Worm (Caenorhabditis elegans): ENCODE data around the gene Y50E8A.10.

Gene Y50E8A.10

DNA sequence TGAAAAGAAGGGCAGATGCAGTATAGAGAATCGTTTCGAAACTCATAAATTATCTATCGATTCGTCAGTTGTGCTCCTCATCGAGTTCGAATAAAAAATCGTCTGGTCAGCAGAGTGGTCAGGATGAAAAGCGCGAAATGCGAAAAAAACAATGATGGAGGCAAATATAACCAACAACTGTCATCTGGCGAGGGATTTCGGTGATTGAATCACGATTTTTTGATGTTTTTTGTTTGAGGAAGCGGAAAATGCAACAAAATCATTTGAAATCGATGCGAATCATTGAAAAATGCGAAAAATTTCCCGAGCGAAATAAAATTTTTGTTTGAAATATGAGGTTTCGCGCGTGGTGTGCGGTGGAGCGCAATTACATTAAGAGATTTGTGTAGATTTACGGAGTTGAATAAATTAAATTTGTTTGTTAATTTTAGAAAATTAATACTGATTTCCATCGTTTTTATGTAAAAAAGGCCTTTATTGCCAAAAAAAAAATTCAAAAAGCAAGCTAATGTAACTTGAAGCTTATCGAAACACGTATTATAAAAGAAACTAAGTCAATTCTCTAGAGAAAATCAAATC is 45.5 kb upstream of the Y50E8A.10 start, which contains the start of gene unc-61 (continued):
- TF ChIP-seq dpl-1 (GFP tag; optimal IDR thresholded peaks at IDR 0.05) (peak; percentile 41), ZK185.1 (tag; optimal IDR thresholded peaks at IDR 0.05; ENCODE audit: poor library complexity, severe bottlenecking) (no peak), ets-4 (GFP tag; optimal IDR thresholded peaks at IDR 0.05) (no peak), atf-7 (tag; optimal IDR thresholded peaks at IDR 0.05) (no peak), lag-1 (GFP tag; IDR thresholded peaks at IDR 0.05) (no peak), F57C9.4 (tag; optimal IDR thresholded peaks at IDR 0.05) (no peak), akir-1 (GFP tag; optimal IDR thresholded peaks at IDR 0.05) (no peak), snpc-3.4 (tag; optimal IDR thresholded peaks at IDR 0.05) (peak; percentile 5), D2030.7 (GFP tag; IDR thresholded peaks at IDR 0.05) (no peak), hrde-1 (tag; optimal IDR thresholded peaks at IDR 0.05; ENCODE audit: borderline replicate concordance) (no peak), Y53F4B.3 (GFP tag; IDR thresholded peaks at IDR 0.05) (no peak), lsl-1 (GFP tag; optimal IDR thresholded peaks at IDR 0.05) (peak; percentile 22), rpc-1 (optimal IDR thresholded peaks at IDR 0.05) (no peak), rpc-1 (tag; optimal IDR thresholded peaks at IDR 0.05) (no peak), ztf-18 (tag; optimal IDR thresholded peaks at IDR 0.05) (no peak), gei-17 (GFP tag; optimal IDR thresholded peaks at IDR 0.05) (no peak), attf-3 (GFP tag; conservative IDR thresholded peaks at IDR 0.05) (no peak), ztf-28 (GFP tag; IDR thresholded peaks at IDR 0.05) (no peak), Y67H2A.10 (GFP tag; conservative IDR thresholded peaks at IDR 0.05) (no peak), lin-54 (GFP tag; optimal IDR thresholded peaks at IDR 0.05) (peak; percentile 35), snpc-4 (GFP tag; optimal IDR thresholded peaks at IDR 0.05) (no peak), snpc-4 (tag; optimal IDR thresholded peaks at IDR 0.05) (no peak), T07F8.4 (tag; optimal IDR thresholded peaks at IDR 0.05) (no peak), ekl-4 (GFP tag; IDR thresholded peaks at IDR 0.05) (no peak), nhr-179 (tag; optimal IDR thresholded peaks at IDR 0.05) (no peak), efl-1 (GFP tag; optimal IDR thresholded peaks at IDR 0.05) (peak; percentile 78), tbp1 (GFP tag; optimal IDR thresholded peaks at IDR 0.05) (no peak)

DNA sequence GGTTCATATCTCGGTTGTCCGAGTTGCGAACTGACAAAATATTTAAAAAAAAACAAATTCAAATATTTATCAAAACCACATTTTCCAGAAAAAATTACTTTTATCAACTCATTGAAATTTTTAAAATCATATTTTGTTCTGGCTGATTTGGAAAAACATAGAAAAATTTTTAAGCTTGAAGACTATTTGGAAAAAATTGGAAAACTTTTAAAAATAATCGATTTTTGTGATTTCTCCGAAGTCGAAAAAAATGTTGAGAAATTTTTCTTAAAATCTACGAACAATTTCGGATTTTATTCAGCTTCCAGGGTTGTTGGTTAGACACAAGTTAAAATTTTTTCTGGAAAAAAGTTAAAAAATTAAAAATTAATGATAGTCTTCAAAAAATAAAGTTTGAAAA is 42.9 kb upstream of the Y50E8A.10 start, which contains the start of gene Y50E8A.5:
TSS of gene Y50E8A.5 (minus strand) at position 101 of the 400 bp plus-strand sequence.
- TF ChIP-seq hlh-12 (tag; optimal IDR thresholded peaks at IDR 0.05), result no peak

DNA sequence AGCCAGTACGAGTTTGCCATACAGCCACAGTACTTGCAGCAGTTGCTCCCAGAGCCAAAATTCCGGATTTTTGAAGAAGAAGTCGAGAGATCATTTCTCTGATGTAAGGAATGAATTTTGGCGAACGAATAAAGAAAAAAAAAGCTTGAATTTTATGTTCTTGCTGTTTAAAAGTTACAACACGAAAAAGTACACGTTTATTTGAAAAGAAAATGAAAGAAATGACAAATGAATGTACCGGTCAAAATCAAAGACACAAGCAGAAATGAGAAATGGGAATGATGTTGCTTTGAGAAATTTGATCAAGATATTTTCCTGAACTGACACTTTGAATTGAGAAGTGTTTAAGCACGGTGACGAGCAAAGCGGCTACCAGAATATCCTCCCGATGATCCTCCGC is 38.6 kb upstream of the Y50E8A.10 start, which contains the start of gene Y50E8A.6:
TSS of gene Y50E8A.6 (minus strand) at position 101 of the 400 bp plus-strand sequence.
- TF ChIP-seq nfyb-1 (GFP tag; IDR thresholded peaks at IDR 0.05) (no peak), B0261.1 (tag; optimal IDR thresholded peaks at IDR 0.05) (no peak), snpc-1.3 (tag; optimal IDR thresholded peaks at IDR 0.05; ENCODE audit: insufficient read depth) (no peak), ztf-28 (GFP tag; IDR thresholded peaks at IDR 0.05) (no peak), sptf-2 (GFP tag; optimal IDR thresholded peaks at IDR 0.05) (no peak), lin-35 (GFP tag; optimal IDR thresholded peaks at IDR 0.05) (no peak), nfya-1 (tag; optimal IDR thresholded peaks at IDR 0.05; ENCODE audit: borderline replicate concordance, insufficient read depth) (no peak), ceh-79 (tag; optimal IDR thresholded peaks at IDR 0.05) (no peak), lin-26 (GFP tag; IDR thresholded peaks at IDR 0.05) (no peak), F10E7.11 (tag; optimal IDR thresholded peaks at IDR 0.05) (no peak), mes-4 (tag; optimal IDR thresholded peaks at IDR 0.05) (no peak), rpc-1 (optimal IDR thresholded peaks at IDR 0.05) (no peak), rpc-1 (tag; optimal IDR thresholded peaks at IDR 0.05) (no peak), mxl-1 (tag; optimal IDR thresholded peaks at IDR 0.05) (no peak), F49E8.2 (tag; optimal IDR thresholded peaks at IDR 0.05; ENCODE audit: insufficient read depth) (no peak), ets-4 (GFP tag; optimal IDR thresholded peaks at IDR 0.05) (no peak), snpc-1.1 (tag; optimal IDR thresholded peaks at IDR 0.05; ENCODE audit: insufficient read depth) (no peak), madf-10 (tag; optimal IDR thresholded peaks at IDR 0.05) (no peak), dox-1 (GFP tag; IDR thresholded peaks at IDR 0.05) (no peak), lsy-27 (tag; optimal IDR thresholded peaks at IDR 0.05; ENCODE audit: borderline replicate concordance, insufficient read depth) (no peak)
